Fruit fly (Drosophila melanogaster): Measurements from ENCODE around the gene dgt2.
A peak's percentile ranks its signal among the peaks of the same experiment; 100 is the strongest.

dm6 chr2L:12010100-12010876, 20.6 kb downstream of the dgt2 start:
- TF ChIP-seq CG33017 (tag; optimal IDR thresholded peaks at IDR 0.05) = no peak
- no peak for TF ChIP-seq cnc (optimal IDR thresholded peaks at IDR 0.05)
- peak; percentile 65 for TF ChIP-seq Hr96 (GFP tag; optimal IDR thresholded peaks at IDR 0.05)
- no peak for TF ChIP-seq CG7045 (GFP tag; optimal IDR thresholded peaks at IDR 0.05)
- peak; percentile 13 for TF ChIP-seq tj (GFP tag; optimal IDR thresholded peaks at IDR 0.05)
- TF ChIP-seq cic (GFP tag; optimal IDR thresholded peaks at IDR 0.05) = peak; percentile 89
- TF ChIP-seq ovo (GFP tag; optimal IDR thresholded peaks at IDR 0.05) = peak; percentile 99
- no peak for TF ChIP-seq Clk (GFP tag; optimal IDR thresholded peaks at IDR 0.05)
- peak; percentile 50 for TF ChIP-seq CG11617 (GFP tag; optimal IDR thresholded peaks at IDR 0.05)
- TF ChIP-seq CG12768 (GFP tag; optimal IDR thresholded peaks at IDR 0.05) = peak; percentile 88
- peak; percentile 20 for TF ChIP-seq Crg-1 (GFP tag; optimal IDR thresholded peaks at IDR 0.05)

All from whole organism, adult.